Worm (Caenorhabditis elegans): ENCODE results near the gene W07A12.8.

- no peak for TF ChIP-seq lin-13 (tag; optimal IDR thresholded peaks at IDR 0.05)
- TF ChIP-seq snpc-4 (tag; optimal IDR thresholded peaks at IDR 0.05) = no peak
- no peak for TF ChIP-seq lin-32 (GFP tag; optimal IDR thresholded peaks at IDR 0.05)
- no peak for TF ChIP-seq nhr-76 (tag; optimal IDR thresholded peaks at IDR 0.05)
- TF ChIP-seq nhr-28 (tag; optimal IDR thresholded peaks at IDR 0.05) = no peak
These were observed 47.8 kb downstream of the W07A12.8 start for ce11 chrII:9117789-9118242.

All from whole organism, mixed stage, embryonic.